Worm (Caenorhabditis elegans) whole organism, midembryonic: ENCODE data around the gene EGAP9.3.

Source experiments
- T22C8.4 ChIP-seq: fragments of 200-800 bp; sonication (Bioruptor generic); IDR thresholded peaks from 2 replicates; pipeline ENCODE4 v1.3.6; 2022; ENCODE audit warnings: missing genetic modification characterization, missing compliant biosample characterization
- cog-1 ChIP-seq: sonication (generic microtip); optimal IDR thresholded peaks from 2 replicates; lab custom pipeline; 2016; ENCODE audit warnings: missing genetic modification characterization, missing compliant biosample characterization
- flt-1 ChIP-seq: fragments of 200-800 bp; sonication (Bioruptor generic); IDR thresholded peaks from 2 replicates; pipeline ENCODE4 v1.3.6; 2022; ENCODE audit warnings: missing genetic modification characterization, missing compliant biosample characterization
- klf-2 ChIP-seq: fragments of 200-800 bp; sonication (Bioruptor generic); conservative IDR thresholded peaks from 2 replicates; pipeline ENCODE4 v1.3.6; 2022; ENCODE audit warnings: missing genetic modification reagents, missing genetic modification characterization, missing compliant biosample characterization
- med-1 ChIP-seq: sonication (generic microtip); optimal IDR thresholded peaks from 2 replicates; lab custom pipeline; 2017; ENCODE audit warnings: missing genetic modification characterization, mild to moderate bottlenecking, missing compliant biosample characterization, antibody characterized with exemption, missing genetic modification reagents; ENCODE audit not compliant: insufficient read depth
- ref-1 ChIP-seq: fragments of 200-800 bp; sonication (Bioruptor generic); conservative IDR thresholded peaks from 2 replicates; pipeline ENCODE4 v1.3.6; 2022; ENCODE audit warnings: missing genetic modification reagents, missing genetic modification characterization, missing compliant biosample characterization
- tab-1 ChIP-seq: fragments of 200-800 bp; sonication (Bioruptor generic); IDR thresholded peaks from 2 replicates; pipeline ENCODE4 v1.3.6; 2022; ENCODE audit warnings: missing genetic modification characterization, missing compliant biosample characterization
- ztf-23 ChIP-seq: fragments of 200-800 bp; sonication (Bioruptor generic); IDR thresholded peaks from 2 replicates; pipeline ENCODE4 v1.3.6; 2022; ENCODE audit warnings: missing genetic modification reagents, missing genetic modification characterization, missing compliant biosample characterization
- ztf-29 ChIP-seq: fragments of 200-800 bp; sonication (Bioruptor generic); IDR thresholded peaks from 2 replicates; pipeline ENCODE4 v1.3.6; 2022; ENCODE audit warnings: missing genetic modification reagents, missing genetic modification characterization, missing compliant biosample characterization

EGAP9.3 gene

DNA sequence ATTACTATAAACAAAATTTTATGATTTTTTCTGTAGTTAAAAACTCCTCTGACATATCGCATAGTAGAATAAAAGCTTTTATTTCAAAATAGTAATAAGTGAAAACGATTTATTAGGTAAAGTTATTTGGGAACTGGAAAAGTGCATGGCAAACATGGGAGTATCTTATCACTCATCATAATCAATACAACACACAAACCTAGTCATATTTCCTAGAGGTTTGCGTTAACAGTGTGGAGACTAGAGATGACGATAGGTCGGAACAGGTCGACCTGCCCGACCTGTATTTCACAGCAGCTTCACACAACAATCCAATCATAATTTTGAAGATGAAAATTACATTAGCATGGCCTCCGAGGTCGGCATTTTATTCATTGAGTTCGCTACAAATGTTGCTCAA, at the start of gene EGAP9.3:
TSS of gene EGAP9.3 (minus strand) at position 131 of the 400 bp plus-strand sequence.
- no peak for TF ChIP-seq T22C8.4
- no peak for TF ChIP-seq ztf-23 (GFP tag; lab: Robert Waterston, UW)
- no peak for TF ChIP-seq klf-2 (GFP tag; lab: Robert Waterston, UW)
- TF ChIP-seq tab-1 (GFP tag; lab: Robert Waterston, UW) = no peak
- TF ChIP-seq ref-1 (GFP tag; lab: Robert Waterston, UW) = no peak
- no peak for TF ChIP-seq cog-1 (tag; lab: Kevin White, UChicago)
- no peak for TF ChIP-seq ztf-29 (GFP tag; lab: Robert Waterston, UW)
- TF ChIP-seq med-1 (GFP tag; lab: Kevin White, UChicago) = no peak
- no peak for TF ChIP-seq flt-1

DNA sequence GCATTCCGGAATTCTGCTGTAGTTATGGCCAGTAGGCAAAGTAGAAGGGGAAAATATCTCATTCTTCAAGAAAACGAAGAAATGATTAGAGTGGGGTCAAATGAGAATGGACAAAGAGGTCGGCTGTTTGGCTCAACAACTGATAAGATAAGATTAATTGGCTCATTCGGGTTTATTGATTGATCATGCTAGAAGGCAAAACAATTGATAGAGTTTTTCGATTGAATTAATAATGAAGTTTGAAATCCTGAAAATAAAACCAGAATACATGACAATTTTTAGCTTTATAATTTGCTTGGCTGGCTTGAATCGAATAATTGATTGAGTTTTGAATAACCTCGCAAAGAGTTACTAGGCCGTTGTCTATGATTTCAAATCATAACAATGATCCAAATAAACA, 46.3 kb upstream of the EGAP9.3 start, which contains the start of gene ppt-1:
TSS of gene ppt-1 (minus strand) at position 101 of the 400 bp plus-strand sequence.
- TF ChIP-seq T22C8.4 = no peak
- TF ChIP-seq tab-1 (GFP tag; lab: Robert Waterston, UW) = no peak
- no peak for TF ChIP-seq ztf-29 (GFP tag; lab: Robert Waterston, UW)
- no peak for TF ChIP-seq klf-2 (GFP tag; lab: Robert Waterston, UW)
- TF ChIP-seq cog-1 (tag; lab: Kevin White, UChicago) = no peak
- no peak for TF ChIP-seq flt-1
- no peak for TF ChIP-seq med-1 (GFP tag; lab: Kevin White, UChicago)
- no peak for TF ChIP-seq ref-1 (GFP tag; lab: Robert Waterston, UW)
- no peak for TF ChIP-seq ztf-23 (GFP tag; lab: Robert Waterston, UW)

DNA sequence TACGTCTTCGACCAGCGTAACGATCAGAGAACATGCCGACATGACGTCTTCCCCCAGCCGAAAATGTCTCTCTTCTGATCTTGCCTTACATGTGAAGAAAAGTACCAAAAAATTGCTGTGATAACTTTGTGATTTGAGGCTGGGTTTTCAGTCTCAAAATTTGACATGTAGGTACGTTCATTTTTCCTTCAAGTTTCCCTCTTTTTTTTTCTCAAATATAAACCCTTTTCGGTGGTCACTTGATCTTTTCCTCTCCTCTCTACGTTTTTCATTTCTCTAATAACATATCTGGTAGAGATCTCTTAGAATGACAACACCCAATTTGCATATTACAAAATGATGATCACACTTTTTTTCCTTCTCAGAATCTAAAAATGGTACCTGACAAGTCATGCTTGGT, 42.0 kb upstream of the EGAP9.3 start, which contains the start of gene nhr-37:
TSS of gene nhr-37 (plus strand) at position 301 of the 400 bp plus-strand sequence.
- TF ChIP-seq T22C8.4 (no peak), ztf-29 (GFP tag; lab: Robert Waterston, UW) (no peak), ref-1 (GFP tag; lab: Robert Waterston, UW) (no peak), klf-2 (GFP tag; lab: Robert Waterston, UW) (no peak), med-1 (GFP tag; lab: Kevin White, UChicago) (no peak), cog-1 (tag; lab: Kevin White, UChicago) (no peak), tab-1 (GFP tag; lab: Robert Waterston, UW) (no peak), flt-1 (no peak), ztf-23 (GFP tag; lab: Robert Waterston, UW) (no peak)

- TF ChIP-seq tab-1 (GFP tag; lab: Robert Waterston, UW) (no peak), ztf-23 (GFP tag; lab: Robert Waterston, UW) (no peak), med-1 (GFP tag; lab: Kevin White, UChicago) (no peak), cog-1 (tag; lab: Kevin White, UChicago) (no peak), ztf-29 (GFP tag; lab: Robert Waterston, UW) (no peak), ref-1 (GFP tag; lab: Robert Waterston, UW) (no peak), T22C8.4 (no peak), klf-2 (GFP tag; lab: Robert Waterston, UW) (no peak)
Measured at ce11 chrV:6620809-6621208, 40.9 kb upstream of the EGAP9.3 start.

DNA sequence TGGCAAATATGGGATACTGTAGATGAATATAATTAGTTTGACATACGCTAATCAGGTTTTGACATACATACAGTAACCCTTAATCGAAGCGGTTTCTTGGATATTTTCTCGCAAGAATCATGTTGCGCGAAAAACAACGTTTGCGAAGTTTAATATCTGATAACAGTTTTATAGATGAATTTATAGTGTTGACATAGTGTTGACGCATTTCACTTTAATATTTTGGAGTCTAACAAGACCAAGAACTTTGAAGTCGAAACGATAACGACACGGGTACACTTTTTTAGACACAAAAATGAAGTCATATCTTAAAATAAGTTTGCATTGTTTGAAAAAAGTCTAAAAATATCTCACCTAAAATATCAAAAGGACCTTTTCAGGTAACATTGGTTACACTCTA, 36.4 kb upstream of the EGAP9.3 start:
- TF ChIP-seq T22C8.4 (no peak), klf-2 (GFP tag; lab: Robert Waterston, UW) (no peak), ztf-23 (GFP tag; lab: Robert Waterston, UW) (no peak), med-1 (GFP tag; lab: Kevin White, UChicago) (no peak)

DNA sequence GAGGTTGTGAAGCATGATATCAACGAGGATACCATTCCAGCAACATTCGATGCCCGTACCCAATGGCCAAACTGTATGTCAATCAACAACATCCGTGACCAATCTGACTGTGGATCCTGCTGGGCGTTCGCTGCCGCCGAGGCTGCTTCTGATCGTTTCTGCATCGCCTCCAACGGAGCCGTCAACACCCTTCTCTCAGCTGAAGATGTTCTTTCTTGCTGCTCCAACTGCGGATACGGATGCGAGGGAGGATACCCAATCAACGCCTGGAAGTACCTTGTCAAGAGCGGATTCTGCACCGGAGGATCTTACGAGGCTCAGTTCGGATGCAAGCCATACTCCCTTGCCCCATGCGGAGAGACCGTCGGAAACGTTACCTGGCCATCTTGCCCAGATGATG, 35.0 kb upstream of the EGAP9.3 start:
- TF ChIP-seq tab-1 (GFP tag; lab: Robert Waterston, UW) (no peak), T22C8.4 (no peak), ref-1 (GFP tag; lab: Robert Waterston, UW) (no peak), cog-1 (tag; lab: Kevin White, UChicago) (no peak), flt-1 (no peak), ztf-23 (GFP tag; lab: Robert Waterston, UW) (no peak), ztf-29 (GFP tag; lab: Robert Waterston, UW) (no peak), klf-2 (GFP tag; lab: Robert Waterston, UW) (no peak), med-1 (GFP tag; lab: Kevin White, UChicago) (no peak)

DNA sequence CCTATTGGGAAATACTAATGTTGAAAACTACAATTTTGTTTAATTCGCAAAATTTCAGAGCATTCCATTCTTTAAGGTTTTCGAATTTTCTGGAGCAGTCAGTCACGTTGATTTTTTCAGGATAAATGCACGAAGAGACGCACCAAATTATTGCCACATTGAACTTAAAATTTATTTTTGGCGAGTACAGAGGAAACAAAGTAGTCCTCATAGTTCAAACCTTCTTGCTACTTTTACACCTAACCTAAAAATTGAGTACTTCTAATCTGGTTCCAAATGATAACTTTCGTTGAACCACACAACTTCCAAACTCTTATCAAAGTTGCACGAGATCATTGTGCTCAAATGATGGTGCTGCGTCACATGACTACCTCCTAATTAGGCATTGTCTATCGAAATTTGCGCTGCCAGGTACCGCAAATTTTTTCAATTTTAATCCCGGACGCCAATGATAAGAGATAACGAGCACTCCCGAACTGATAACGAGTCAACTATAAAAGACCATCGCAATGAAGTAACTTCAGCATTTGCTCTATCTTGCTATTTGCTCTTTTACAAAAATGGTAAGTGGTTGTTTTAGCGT, 34.3 kb upstream of the EGAP9.3 start, which contains the start of gene cpr-4:
TSS of gene cpr-4 (plus strand) at position 523 of the 583 bp plus-strand sequence.
- TF ChIP-seq med-1 (GFP tag; lab: Kevin White, UChicago) (no peak), flt-1 (no peak), ztf-29 (GFP tag; lab: Robert Waterston, UW) (no peak), ztf-23 (GFP tag; lab: Robert Waterston, UW) (no peak), T22C8.4 (no peak), ref-1 (GFP tag; lab: Robert Waterston, UW) (no peak), cog-1 (tag; lab: Kevin White, UChicago) (no peak), tab-1 (GFP tag; lab: Robert Waterston, UW) (no peak), klf-2 (GFP tag; lab: Robert Waterston, UW) (no peak)

DNA sequence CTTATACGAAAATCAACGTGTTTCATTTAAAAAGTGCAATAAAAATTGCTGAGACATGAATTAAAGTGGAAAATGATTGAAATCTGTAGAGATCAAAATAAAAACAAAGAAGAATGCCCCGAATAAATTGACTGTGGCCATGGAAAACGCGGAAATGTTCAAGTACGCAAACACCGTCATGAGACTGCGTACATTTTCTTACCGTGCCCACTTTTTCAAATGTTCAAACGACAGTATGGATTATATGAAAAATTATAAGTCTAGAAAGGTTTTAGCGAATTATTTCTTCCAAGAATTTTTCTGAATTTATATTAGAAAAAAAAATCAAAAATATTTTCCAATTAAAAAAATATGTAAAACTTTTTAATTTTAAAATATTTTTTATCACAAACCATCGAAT, 31.6 kb upstream of the EGAP9.3 start:
- no peak for TF ChIP-seq ref-1 (GFP tag; lab: Robert Waterston, UW)

ce11 chrV:6611058-6611457, 31.1 kb upstream of the EGAP9.3 start, which contains the start of gene gon-14:
gon-14 (minus strand) TSS chrV:6611158.
- TF ChIP-seq ztf-23 (GFP tag; lab: Robert Waterston, UW) = no peak
- no peak for TF ChIP-seq med-1 (GFP tag; lab: Kevin White, UChicago)
- no peak for TF ChIP-seq tab-1 (GFP tag; lab: Robert Waterston, UW)
- no peak for TF ChIP-seq ztf-29 (GFP tag; lab: Robert Waterston, UW)
- TF ChIP-seq ref-1 (GFP tag; lab: Robert Waterston, UW) = no peak
- TF ChIP-seq klf-2 (GFP tag; lab: Robert Waterston, UW) = no peak
- TF ChIP-seq flt-1 = no peak
- no peak for TF ChIP-seq T22C8.4
- TF ChIP-seq cog-1 (tag; lab: Kevin White, UChicago) = no peak
